Fruit fly (Drosophila melanogaster): Measurements from ENCODE around the gene CG17147.

The CG17147 gene

dm6 chr3L:20241987-20242982 lies 18.6 kb downstream of the CG17147 start (continued):
- TF ChIP-seq Dfd (GFP tag; optimal IDR thresholded peaks at IDR 0.05) (no peak), CG15696 (tag; optimal IDR thresholded peaks at IDR 0.05) (no peak), CG2875 (GFP tag; optimal IDR thresholded peaks at IDR 0.05) (peak; percentile 0), bigmax (GFP tag; optimal IDR thresholded peaks at IDR 0.05) (no peak), CG11398 (GFP tag; optimal IDR thresholded peaks at IDR 0.05) (no peak), CG3163 (GFP tag; optimal IDR thresholded peaks at IDR 0.05) (no peak), CG17186 (GFP tag; optimal IDR thresholded peaks at IDR 0.05) (no peak), p53 (GFP tag; optimal IDR thresholded peaks at IDR 0.05) (no peak), CG18262 (tag; optimal IDR thresholded peaks at IDR 0.05) (peak; percentile 92), usp (GFP tag; optimal IDR thresholded peaks at IDR 0.05) (no peak), CG9609 (GFP tag; optimal IDR thresholded peaks at IDR 0.05) (no peak), CG16863 (GFP tag; optimal IDR thresholded peaks at IDR 0.05) (no peak), toy (GFP tag; IDR thresholded peaks at IDR 0.05) (no peak), Mes4 (GFP tag; optimal IDR thresholded peaks at IDR 0.05) (no peak), ken (GFP tag; IDR thresholded peaks at IDR 0.05) (peak; percentile 59; the same call in 2 of the 3 replicates), Bteb2 (GFP tag; optimal IDR thresholded peaks at IDR 0.05) (no peak), wor (GFP tag; IDR thresholded peaks at IDR 0.05) (peak; percentile 34; the same call in 1 of the 2 replicates), Atf-2 (GFP tag; optimal IDR thresholded peaks at IDR 0.05) (no peak), gce (GFP tag; IDR thresholded peaks at IDR 0.05) (peak; percentile 72), hbn (GFP tag; IDR thresholded peaks at IDR 0.05; ENCODE audit: partially characterized antibody) (peak; percentile 60; the same call in 1 of the 2 replicates), CG11560 (tag; IDR thresholded peaks at IDR 0.05) (no peak; the same call in 2 of the 3 replicates), pnt (GFP tag; optimal IDR thresholded peaks at IDR 0.05) (no peak), CG11456 (GFP tag; IDR thresholded peaks at IDR 0.05) (peak; percentile 74), CG2129 (GFP tag; IDR thresholded peaks at IDR 0.05; ENCODE audit: partially characterized antibody) (peak; percentile 51), vfl (GFP tag; optimal IDR thresholded peaks at IDR 0.05) (no peak), YL-1 (GFP tag; optimal IDR thresholded peaks at IDR 0.05) (no peak), B-H1 (GFP tag; IDR thresholded peaks at IDR 0.05) (no peak; the same call in 1 of the 3 replicates), CG4424 (GFP tag; optimal IDR thresholded peaks at IDR 0.05) (peak; percentile 62), da (GFP tag; optimal IDR thresholded peaks at IDR 0.05) (no peak), tin (GFP tag; optimal IDR thresholded peaks at IDR 0.05) (peak; percentile 41), CG12744 (GFP tag; optimal IDR thresholded peaks at IDR 0.05) (no peak), fru (optimal IDR thresholded peaks at IDR 0.05) (no peak), ham (GFP tag; IDR thresholded peaks at IDR 0.05) (no peak), CG10321 (GFP tag; IDR thresholded peaks at IDR 0.05) (no peak; the same call in 1 of the 2 replicates), CG6654 (GFP tag; optimal IDR thresholded peaks at IDR 0.05) (no peak), pan (optimal IDR thresholded peaks at IDR 0.05) (no peak), pan (GFP tag; optimal IDR thresholded peaks at IDR 0.05 in 1 of 2, IDR thresholded peaks at IDR 0.05 in 1 of 2) (peak in 1 of 2 experiments; percentile 68), lmd (GFP tag; IDR thresholded peaks at IDR 0.05) (peak; percentile 64), pita (GFP tag; optimal IDR thresholded peaks at IDR 0.05) (no peak), CG5245 (GFP tag; optimal IDR thresholded peaks at IDR 0.05) (no peak), jigr1 (GFP tag; IDR thresholded peaks at IDR 0.05) (peak; percentile 51; the same call in 2 of the 3 replicates), Sox102F (GFP tag; optimal IDR thresholded peaks at IDR 0.05) (peak; percentile 70), Hr3 (GFP tag; optimal IDR thresholded peaks at IDR 0.05) (peak; percentile 65), CG7987 (GFP tag; optimal IDR thresholded peaks at IDR 0.05) (no peak), grn (GFP tag; optimal IDR thresholded peaks at IDR 0.05) (no peak), CG9932 (GFP tag; IDR thresholded peaks at IDR 0.05) (peak; percentile 85), Fer2 (tag; optimal IDR thresholded peaks at IDR 0.05) (peak; percentile 11), CG18764 (GFP tag; optimal IDR thresholded peaks at IDR 0.05) (no peak), CG17361 (GFP tag; IDR thresholded peaks at IDR 0.05) (peak; percentile 80), CG18599 (GFP tag; optimal IDR thresholded peaks at IDR 0.05) (peak; percentile 71)

Data from whole organism, embryonic.